Worm (Caenorhabditis elegans) whole organism, L1 larva: ENCODE results near the gene Y47D3A.20.

Source experiments
- dpl-1 ChIP-seq, 3 experiments: fragments of 150-350 bp in 2 of 3; sonication (generic microtip) in 1 of 3; optimal IDR thresholded peaks; 2 replicates each; lab custom pipeline; 2014 to 2017; ENCODE audit warnings: missing biosample characterization in 3 of 3, missing genetic modification characterization in 3 of 3, missing genetic modification reagents in 3 of 3
- fkh-4 ChIP-seq: sonication (generic microtip); optimal IDR thresholded peaks from 2 replicates; lab custom pipeline; 2016; ENCODE audit warnings: missing compliant biosample characterization, missing genetic modification characterization, borderline replicate concordance
- lin-15B ChIP-seq: fragments of 150-350 bp; sonication (generic microtip); optimal IDR thresholded peaks from 3 replicates; lab custom pipeline; 2014; ENCODE audit warnings: missing biosample characterization, missing genetic modification characterization
- mab-9 ChIP-seq: fragments of 200-800 bp; sonication (Bioruptor generic); IDR thresholded peaks from 2 replicates; pipeline ENCODE4 v1.3.6; 2022; ENCODE audit warnings: missing genetic modification reagents, missing genetic modification characterization, missing compliant biosample characterization
- nhr-76 ChIP-seq: sonication (generic microtip); optimal IDR thresholded peaks from 2 replicates; lab custom pipeline; 2017; ENCODE audit warnings: missing biosample characterization, missing genetic modification characterization
- nhr-77 ChIP-seq: fragments of 150-350 bp; optimal IDR thresholded peaks from 2 replicates; lab custom pipeline; 2014; ENCODE audit warnings: missing biosample characterization, missing genetic modification characterization
- skn-1 ChIP-seq: fragments of 150-350 bp; optimal IDR thresholded peaks from 2 replicates; lab custom pipeline; 2014; ENCODE audit warnings: missing biosample characterization, missing genetic modification characterization
- tbx-2 ChIP-seq: sonication (generic microtip); optimal IDR thresholded peaks from 2 replicates; lab custom pipeline; 2016; ENCODE audit warnings: missing genetic modification characterization, missing compliant biosample characterization
- unc-86 ChIP-seq: sonication (generic microtip); optimal IDR thresholded peaks from 2 replicates; lab custom pipeline; 2016; ENCODE audit warnings: missing genetic modification characterization, missing compliant biosample characterization
- unc-98 ChIP-seq: fragments of 200-800 bp; sonication (Bioruptor generic); IDR thresholded peaks from 2 replicates; pipeline ENCODE4 v1.3.6; 2022; ENCODE audit warnings: missing genetic modification characterization, missing compliant biosample characterization

ce11 chrIII:11270795-11271194, 4.1 kb upstream of the Y47D3A.20 start, which contains the start of gene obr-1:
- TF ChIP-seq lin-15B (tag; lab: Kevin White, UChicago) (no peak), dpl-1 (GFP tag; optimal IDR thresholded peaks at IDR 0.05; lab: Kevin White, UChicago) (no peak), skn-1 (tag; lab: Kevin White, UChicago) (no peak), nhr-76 (tag; lab: Kevin White, UChicago) (no peak), mab-9 (GFP tag; lab: Robert Waterston, UW) (no peak), nhr-77 (tag; lab: Kevin White, UChicago) (no peak), tbx-2 (tag; lab: Kevin White, UChicago) (no peak), fkh-4 (tag; lab: Kevin White, UChicago) (no peak), unc-98 (no peak), unc-86 (tag; lab: Kevin White, UChicago) (no peak)
